Worm (Caenorhabditis elegans) whole organism, L4 larva: ENCODE results near the gene srt-6.

Experiments
- ces-1 ChIP-seq: fragments of 150-350 bp; sonication (generic microtip); optimal IDR thresholded peaks from 4 replicates; lab custom pipeline; 2014; ENCODE audit warnings: missing biosample characterization, missing genetic modification reagents, missing genetic modification characterization
- nhr-25 ChIP-seq: sonication (generic microtip); optimal IDR thresholded peaks from 2 replicates; lab custom pipeline; 2017; ENCODE audit warnings: missing genetic modification characterization, mild to moderate bottlenecking, missing compliant biosample characterization, antibody characterized with exemption, moderate library complexity, borderline replicate concordance; ENCODE audit not compliant: insufficient read depth
- pqm-1 ChIP-seq: sonication (generic microtip); optimal IDR thresholded peaks from 2 replicates; lab custom pipeline; 2017; ENCODE audit warnings: missing biosample characterization, missing genetic modification characterization
- zag-1 ChIP-seq: fragments of 150-350 bp; optimal IDR thresholded peaks from 2 replicates; lab custom pipeline; 2014; ENCODE audit warnings: missing biosample characterization, missing genetic modification characterization
- ztf-11 ChIP-seq: fragments of 150-350 bp; optimal IDR thresholded peaks from 2 replicates; lab custom pipeline; 2014; ENCODE audit warnings: missing biosample characterization, missing genetic modification characterization

ce11 chrV:7381008-7381407, 27.6 kb downstream of the srt-6 start, which contains the start of gene C03G6.17:
- TF ChIP-seq nhr-25 (tag; lab: Kevin White, UChicago) (no peak), ztf-11 (tag; lab: Kevin White, UChicago) (no peak), ces-1 (GFP tag; lab: Kevin White, UChicago) (no peak), pqm-1 (no peak), zag-1 (tag; lab: Kevin White, UChicago) (no peak)
